Fruit fly (Drosophila melanogaster) whole organism, embryonic: ENCODE results near the gene zetaCOP.

Experiments used
- CG2116 ChIP-seq: fragments of 200-800 bp; sonication (Bioruptor generic); optimal IDR thresholded peaks from 3 replicates; lab custom pipeline; 2018; ENCODE audit warnings: missing biosample characterization, mild to moderate bottlenecking, missing genetic modification characterization
- CG7372 ChIP-seq: fragments of 200-800 bp; sonication (Bioruptor generic); IDR thresholded peaks from 2 replicates; pipeline ENCODE4 v1.3.6; 2022; ENCODE audit warnings: missing biosample characterization, missing genetic modification characterization
- Dref ChIP-seq: fragments of 200-800 bp; sonication (Bioruptor generic); IDR thresholded peaks from 2 replicates; pipeline ENCODE4 v1.3.6; 2022; ENCODE audit warnings: missing biosample characterization, missing genetic modification characterization
- Elba2 ChIP-seq: fragments of 200-800 bp; sonication (Bioruptor generic); optimal IDR thresholded peaks from 3 replicates; lab custom pipeline; 2016; ENCODE audit warnings: missing biosample characterization, missing genetic modification characterization
- Fer1 ChIP-seq: fragments of 200-800 bp; sonication (Bioruptor generic); optimal IDR thresholded peaks from 2 replicates; lab custom pipeline; 2017; ENCODE audit warnings: missing biosample characterization, mild to moderate bottlenecking, missing genetic modification characterization
- Rx ChIP-seq: fragments of 200-800 bp; sonication (Bioruptor generic); IDR thresholded peaks from 2 replicates; pipeline ENCODE4 v1.3.6; 2022; ENCODE audit warnings: missing biosample characterization, missing genetic modification characterization
- chif ChIP-seq, 2 experiments: fragments of 200-800 bp; sonication (Bioruptor generic); optimal IDR thresholded peaks; 3 replicates each; lab custom pipeline; 2016; ENCODE audit warnings: missing biosample characterization in 2 of 2, missing genetic modification characterization in 2 of 2
- hth ChIP-seq: fragments of >200 bp; optimal IDR thresholded peaks from 2 replicates; lab custom pipeline; 2017; ENCODE audit warnings: inconsistent platforms
- pnt ChIP-seq: fragments of 200-800 bp; sonication (Bioruptor generic); optimal IDR thresholded peaks from 3 replicates; lab custom pipeline; 2016; ENCODE audit warnings: missing biosample characterization, missing genetic modification characterization
- schlank ChIP-seq: fragments of 200-800 bp; sonication (Bioruptor generic); optimal IDR thresholded peaks from 2 replicates; lab custom pipeline; 2018; ENCODE audit warnings: missing biosample characterization, mild to moderate bottlenecking, missing genetic modification characterization
- stc ChIP-seq: fragments of 200-800 bp; sonication (Bioruptor generic); IDR thresholded peaks from 2 replicates; pipeline ENCODE4 v1.3.6; 2022; ENCODE audit warnings: missing biosample characterization, missing genetic modification characterization

DNA sequence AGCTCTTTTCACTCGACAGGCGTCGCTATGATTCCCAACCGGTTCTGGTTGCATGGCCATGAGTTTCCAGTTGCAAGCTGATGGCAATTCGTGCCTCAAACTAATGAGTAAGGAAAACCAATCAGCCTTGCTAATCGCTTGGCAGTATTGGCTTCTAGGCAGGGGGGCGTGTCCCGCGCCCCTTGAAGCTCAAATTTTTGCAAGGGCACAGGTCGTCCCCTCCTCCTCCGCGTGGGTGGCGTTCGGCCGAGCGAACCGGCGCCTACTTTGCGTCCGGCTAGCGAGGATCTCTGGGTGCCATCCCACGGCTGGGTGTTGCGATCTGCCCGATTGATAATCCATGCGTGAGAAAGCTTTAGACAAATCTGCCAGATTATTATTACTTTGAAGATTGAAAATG, 19.7 kb downstream of the zetaCOP start:
- TF ChIP-seq hth (lab: Kevin White, UChicago) (no peak), Elba2 (GFP tag; lab: Kevin White, UChicago) (no peak), chif (GFP tag; optimal IDR thresholded peaks at IDR 0.05; lab: Kevin White, UChicago) (no peak), Fer1 (GFP tag; lab: Kevin White, UChicago) (no peak), CG2116 (GFP tag; lab: Kevin White, UChicago) (no peak), schlank (tag; lab: Kevin White, UChicago) (no peak), Rx (GFP tag; lab: Robert Waterston, UW) (no peak), Dref (GFP tag; lab: Robert Waterston, UW) (no peak), pnt (no peak), CG7372 (no peak), stc (no peak)
